Worm (Caenorhabditis elegans): ENCODE results near the gene F48F7.5.

F48F7.5 gene

ce11 chrX:13950620-13951152 lies 24.8 kb upstream of the F48F7.5 start (continued):
- no peak for TF ChIP-seq nhr-12 (tag; optimal IDR thresholded peaks at IDR 0.05)
- TF ChIP-seq grh-1 (GFP tag; IDR thresholded peaks at IDR 0.05) = peak; percentile 74
- TF ChIP-seq hlh-17 (GFP tag; optimal IDR thresholded peaks at IDR 0.05; ENCODE audit: borderline replicate concordance) = no peak
- TF ChIP-seq tlp-1 (tag; optimal IDR thresholded peaks at IDR 0.05) = no peak
- peak; percentile 54 for TF ChIP-seq mep-1 (tag; optimal IDR thresholded peaks at IDR 0.05)
- TF ChIP-seq C16A3.4 (tag; optimal IDR thresholded peaks at IDR 0.05) = peak; percentile 22
- TF ChIP-seq mab-9 (GFP tag; IDR thresholded peaks at IDR 0.05) = no peak
- no peak for TF ChIP-seq F16B12.6 (tag; optimal IDR thresholded peaks at IDR 0.05)
- TF ChIP-seq nhr-11 (tag; optimal IDR thresholded peaks at IDR 0.05) = no peak
- TF ChIP-seq ama-1 (optimal IDR thresholded peaks at IDR 0.05) = no peak
- no peak for TF ChIP-seq nhr-84 (tag; optimal IDR thresholded peaks at IDR 0.05)
- no peak for TF ChIP-seq Y116A8C.19 (tag; optimal IDR thresholded peaks at IDR 0.05; ENCODE audit: borderline replicate concordance)
- TF ChIP-seq ceh-8 (GFP tag; optimal IDR thresholded peaks at IDR 0.05) = no peak
- no peak for TF ChIP-seq pax-3 (tag; optimal IDR thresholded peaks at IDR 0.05)
- no peak for TF ChIP-seq fkh-4 (tag; optimal IDR thresholded peaks at IDR 0.05; ENCODE audit: borderline replicate concordance)
- TF ChIP-seq jun-1 (tag; optimal IDR thresholded peaks at IDR 0.05) = peak; percentile 44
- TF ChIP-seq lin-39 (tag; optimal IDR thresholded peaks at IDR 0.05) = no peak
- TF ChIP-seq zip-4 (GFP tag; optimal IDR thresholded peaks at IDR 0.05) = peak; percentile 41
- TF ChIP-seq isw-1 (GFP tag; IDR thresholded peaks at IDR 0.05) = no peak
- TF ChIP-seq ceh-82 (tag; optimal IDR thresholded peaks at IDR 0.05) = peak; percentile 15 to 38 (median 21)
- TF ChIP-seq lir-3 (tag; optimal IDR thresholded peaks at IDR 0.05; ENCODE audit: poor library complexity) = no peak
- no peak for TF ChIP-seq aly-2 (tag; optimal IDR thresholded peaks at IDR 0.05)
- TF ChIP-seq nhr-19 (GFP tag; conservative IDR thresholded peaks at IDR 0.05) = peak; percentile 46
- peak; percentile 76 for TF ChIP-seq blmp-1 (tag; optimal IDR thresholded peaks at IDR 0.05)
- TF ChIP-seq alr-1 (tag; optimal IDR thresholded peaks at IDR 0.05; ENCODE audit: borderline replicate concordance) = no peak
- TF ChIP-seq lin-14 (GFP tag; optimal IDR thresholded peaks at IDR 0.05) = peak; percentile 81
- no peak for TF ChIP-seq ces-1 (GFP tag; optimal IDR thresholded peaks at IDR 0.05)
- no peak for TF ChIP-seq nhr-76 (tag; optimal IDR thresholded peaks at IDR 0.05)
- TF ChIP-seq sptf-1 (tag; optimal IDR thresholded peaks at IDR 0.05) = no peak
- no peak for TF ChIP-seq irx-1 (tag; optimal IDR thresholded peaks at IDR 0.05)
- TF ChIP-seq aha-1 (tag; optimal IDR thresholded peaks at IDR 0.05) = no peak
- TF ChIP-seq swsn-7 (tag; optimal IDR thresholded peaks at IDR 0.05) = peak; percentile 57
- no peak for TF ChIP-seq fkh-10 (GFP tag; optimal IDR thresholded peaks at IDR 0.05)
- TF ChIP-seq ztf-4 (tag; optimal IDR thresholded peaks at IDR 0.05) = peak; percentile 13
- TF ChIP-seq efl-3 (GFP tag; optimal IDR thresholded peaks at IDR 0.05) = no peak
- peak; percentile 80 for TF ChIP-seq nhr-90 (tag; optimal IDR thresholded peaks at IDR 0.05; ENCODE audit: poor library complexity)
- no peak for TF ChIP-seq C04F5.9 (tag; optimal IDR thresholded peaks at IDR 0.05)
- TF ChIP-seq ceh-88 (GFP tag; IDR thresholded peaks at IDR 0.05) = no peak
- peak; percentile 78 for TF ChIP-seq nhr-20 (tag; optimal IDR thresholded peaks at IDR 0.05)
- TF ChIP-seq lin-13 (GFP tag; optimal IDR thresholded peaks at IDR 0.05) = no peak
- no peak for TF ChIP-seq nhr-28 (tag; optimal IDR thresholded peaks at IDR 0.05)
- TF ChIP-seq skn-1 (tag; optimal IDR thresholded peaks at IDR 0.05) = peak; percentile 10
- peak; percentile 36 for TF ChIP-seq nhr-77 (tag; optimal IDR thresholded peaks at IDR 0.05)
- TF ChIP-seq pqm-1 (tag; optimal IDR thresholded peaks at IDR 0.05) = no peak
- TF ChIP-seq lsy-2 (tag; optimal IDR thresholded peaks at IDR 0.05) = peak; percentile 34 to 39
- no peak for TF ChIP-seq hlh-4 (tag; optimal IDR thresholded peaks at IDR 0.05)
- TF ChIP-seq nhr-237 (tag; optimal IDR thresholded peaks at IDR 0.05) = no peak

All from whole organism, L1 larva.